Fruit fly (Drosophila melanogaster) whole organism, embryonic: Measurements from ENCODE around the gene CG12947.

Experiments
- Aef1 ChIP-seq: fragments of 200-800 bp; sonication (Bioruptor generic); IDR thresholded peaks from 3 replicates; pipeline ENCODE4 v1.3.6; 2022; ENCODE audit warnings: missing biosample characterization, missing genetic modification characterization
- BtbVII ChIP-seq: fragments of 200-800 bp; sonication (Bioruptor generic); optimal IDR thresholded peaks from 3 replicates; lab custom pipeline; 2017; ENCODE audit warnings: missing biosample characterization, mild to moderate bottlenecking, missing genetic modification characterization
- Bteb2 ChIP-seq: fragments of 200-800 bp; sonication (Bioruptor generic); optimal IDR thresholded peaks from 2 replicates; lab custom pipeline; 2016; ENCODE audit warnings: missing biosample characterization, missing genetic modification characterization
- CG10979 ChIP-seq: fragments of 200-800 bp; sonication (Bioruptor generic); optimal IDR thresholded peaks from 2 replicates; lab custom pipeline; 2018; ENCODE audit warnings: missing biosample characterization, mild to moderate bottlenecking, missing genetic modification characterization, moderate library complexity
- CG11247 ChIP-seq: fragments of 200-800 bp; sonication (Bioruptor generic); IDR thresholded peaks from 2 replicates; pipeline ENCODE4 v1.3.6; 2022; ENCODE audit warnings: missing biosample characterization, missing genetic modification characterization
- CG13123 ChIP-seq: fragments of 200-800 bp; sonication (Bioruptor generic); optimal IDR thresholded peaks from 2 replicates; lab custom pipeline; 2016; ENCODE audit warnings: missing biosample characterization, missing genetic modification characterization
- CG17328 ChIP-seq: fragments of 200-800 bp; sonication (Bioruptor generic); IDR thresholded peaks from 2 replicates; pipeline ENCODE4 v1.3.6; 2022; ENCODE audit warnings: missing biosample characterization, missing genetic modification characterization
- CG17802 ChIP-seq: fragments of 200-800 bp; sonication (Bioruptor generic); optimal IDR thresholded peaks from 2 replicates; lab custom pipeline; 2018; ENCODE audit warnings: missing biosample characterization, mild to moderate bottlenecking, missing genetic modification characterization, moderate library complexity
- CG2199 ChIP-seq: fragments of 200-800 bp; sonication (Bioruptor generic); IDR thresholded peaks from 3 replicates; pipeline ENCODE4 v1.3.6; 2022; ENCODE audit warnings: missing biosample characterization, missing genetic modification characterization
- CG31224 ChIP-seq: fragments of 200-800 bp; sonication (Bioruptor generic); IDR thresholded peaks from 2 replicates; pipeline ENCODE4 v1.3.6; 2022; ENCODE audit warnings: missing biosample characterization, missing genetic modification characterization
- CG31441 ChIP-seq: fragments of 200-800 bp; sonication (Bioruptor generic); IDR thresholded peaks from 2 replicates; pipeline ENCODE4 v1.3.6; 2022; ENCODE audit warnings: missing biosample characterization, missing genetic modification characterization
- CG4730 ChIP-seq: fragments of 200-800 bp; sonication (Bioruptor generic); IDR thresholded peaks from 2 replicates; pipeline ENCODE4 v1.3.6; 2022; ENCODE audit warnings: missing biosample characterization, missing genetic modification characterization
- CG7271 ChIP-seq: fragments of 200-800 bp; sonication (Bioruptor generic); optimal IDR thresholded peaks from 2 replicates; lab custom pipeline; 2018; ENCODE audit warnings: missing biosample characterization, mild to moderate bottlenecking, missing genetic modification characterization, moderate library complexity
- CG9727 ChIP-seq: fragments of 200-800 bp; sonication (Bioruptor generic); optimal IDR thresholded peaks from 3 replicates; lab custom pipeline; 2017; ENCODE audit warnings: missing biosample characterization, mild to moderate bottlenecking, missing genetic modification characterization
- CrebB ChIP-seq: fragments of 200-800 bp; sonication (Bioruptor generic); optimal IDR thresholded peaks from 3 replicates; lab custom pipeline; 2018; ENCODE audit warnings: missing biosample characterization, mild to moderate bottlenecking, missing genetic modification characterization
- D19A ChIP-seq: fragments of 200-800 bp; optimal IDR thresholded peaks from 3 replicates; lab custom pipeline; 2019; ENCODE audit warnings: missing biosample characterization, mild to moderate bottlenecking, missing genetic modification characterization, moderate library complexity
- Dp ChIP-seq: fragments of 200-800 bp; sonication (Bioruptor generic); optimal IDR thresholded peaks from 2 replicates; lab custom pipeline; 2018; ENCODE audit warnings: missing biosample characterization, mild to moderate bottlenecking, missing genetic modification characterization, moderate library complexity
- HLH3B ChIP-seq: fragments of 200-800 bp; sonication (Bioruptor generic); IDR thresholded peaks from 2 replicates; pipeline ENCODE4 v1.3.6; 2022; ENCODE audit warnings: missing biosample characterization, missing genetic modification characterization
- Hr78 ChIP-seq, 2 experiments: fragments of 200-800 bp in 1 of 2; fragments of >200 bp in 1 of 2; sonication (Bioruptor generic) in 1 of 2; optimal IDR thresholded peaks; 2 replicates each; lab custom pipeline; 2017 to 2019; ENCODE audit warnings: missing biosample characterization in 2 of 2, missing genetic modification characterization in 2 of 2, mild to moderate bottlenecking in 1 of 2, moderate library complexity in 1 of 2
- Med ChIP-seq: fragments of 200-800 bp; sonication (Bioruptor generic); peaks from one replicate; lab custom pipeline; 2016; ENCODE audit warnings: missing biosample characterization, missing genetic modification characterization, mild to moderate bottlenecking, inconsistent platforms, moderate library complexity
- Ptx1 ChIP-seq: fragments of 200-800 bp; sonication (Bioruptor generic); IDR thresholded peaks from 2 replicates; pipeline ENCODE4 v1.3.6; 2022; ENCODE audit warnings: missing biosample characterization, missing genetic modification characterization
- Scr ChIP-seq: fragments of 200-800 bp; sonication (Bioruptor generic); IDR thresholded peaks from 2 replicates; pipeline ENCODE4 v1.3.6; 2022; ENCODE audit warnings: missing biosample characterization, missing genetic modification characterization; ENCODE audit not compliant: partially characterized antibody
- Sry-β ChIP-seq: fragments of 200-800 bp; sonication (Bioruptor generic); optimal IDR thresholded peaks from 2 replicates; lab custom pipeline; 2018; ENCODE audit warnings: missing biosample characterization, mild to moderate bottlenecking, missing genetic modification characterization, moderate library complexity
- Usf ChIP-seq: fragments of 200-800 bp; sonication (Bioruptor generic); optimal IDR thresholded peaks from 2 replicates; lab custom pipeline; 2017; ENCODE audit warnings: missing genotype, missing biosample characterization, missing genetic modification characterization
- caup ChIP-seq: fragments of 200-800 bp; sonication (Bioruptor generic); optimal IDR thresholded peaks from 3 replicates; lab custom pipeline; 2017; ENCODE audit warnings: missing biosample characterization, mild to moderate bottlenecking, missing genetic modification characterization, moderate library complexity; ENCODE audit not compliant: severe bottlenecking
- chinmo ChIP-seq: fragments of 200-800 bp; sonication (Bioruptor generic); IDR thresholded peaks from 4 replicates; pipeline ENCODE4 v1.3.6; 2022; ENCODE audit warnings: missing biosample characterization, missing genetic modification characterization; ENCODE audit not compliant: partially characterized antibody
- dati ChIP-seq: fragments of 200-800 bp; sonication (Bioruptor generic); IDR thresholded peaks from 2 replicates; pipeline ENCODE4 v1.3.6; 2022; ENCODE audit warnings: missing biosample characterization, missing genetic modification characterization
- dmrt11E ChIP-seq: fragments of 200-800 bp; sonication (Bioruptor generic); optimal IDR thresholded peaks from 3 replicates; lab custom pipeline; 2018; ENCODE audit warnings: missing biosample characterization, mild to moderate bottlenecking, missing genetic modification characterization, moderate library complexity
- eve ChIP-seq, 2 experiments: fragments of >200 bp; optimal IDR thresholded peaks; 2 replicates each; lab custom pipeline; 2017; ENCODE audit warnings: missing biosample characterization in 2 of 2, missing genetic modification characterization in 2 of 2
- ewg ChIP-seq: fragments of 200-800 bp; sonication (Bioruptor generic); optimal IDR thresholded peaks from 3 replicates; lab custom pipeline; 2017; ENCODE audit warnings: mild to moderate bottlenecking, missing biosample characterization, missing genetic modification reagents, missing genetic modification characterization
- fd3F ChIP-seq: fragments of 200-800 bp; sonication (Bioruptor generic); optimal IDR thresholded peaks from 2 replicates; lab custom pipeline; 2018; ENCODE audit warnings: missing biosample characterization, mild to moderate bottlenecking, missing genetic modification characterization, moderate library complexity
- grn ChIP-seq: fragments of 200-800 bp; sonication (Bioruptor generic); optimal IDR thresholded peaks from 3 replicates; lab custom pipeline; 2017; ENCODE audit warnings: missing biosample characterization, missing genetic modification characterization
- gt ChIP-seq: fragments of 200-800 bp; sonication (Bioruptor generic); IDR thresholded peaks from 2 replicates; pipeline ENCODE4 v1.3.6; 2022; ENCODE audit warnings: missing biosample characterization, missing genetic modification characterization
- hbn ChIP-seq: fragments of 200-800 bp; sonication (Bioruptor generic); IDR thresholded peaks from 2 replicates; pipeline ENCODE4 v1.3.6; 2022; ENCODE audit warnings: missing biosample characterization, missing genetic modification characterization; ENCODE audit not compliant: partially characterized antibody
- kni ChIP-seq: fragments of 200-800 bp; sonication (Bioruptor generic); optimal IDR thresholded peaks from 3 replicates; lab custom pipeline; 2017; ENCODE audit warnings: mild to moderate bottlenecking, missing biosample characterization, missing genetic modification reagents, missing genetic modification characterization
- luna ChIP-seq: fragments of 200-800 bp; sonication (Bioruptor generic); optimal IDR thresholded peaks from 2 replicates; lab custom pipeline; 2016; ENCODE audit warnings: missing biosample characterization, missing genetic modification characterization
- mld ChIP-seq: fragments of 200-800 bp; sonication (Bioruptor generic); IDR thresholded peaks from 3 replicates; pipeline ENCODE4 v1.3.6; 2022; ENCODE audit warnings: missing biosample characterization, missing genetic modification characterization; ENCODE audit not compliant: partially characterized antibody
- nerfin-1 ChIP-seq: fragments of 200-800 bp; sonication (Bioruptor generic); optimal IDR thresholded peaks from 3 replicates; lab custom pipeline; 2019; ENCODE audit warnings: missing biosample characterization, mild to moderate bottlenecking, missing genetic modification characterization, moderate library complexity
- pb ChIP-seq: fragments of 200-800 bp; sonication (Bioruptor generic); optimal IDR thresholded peaks from 3 replicates; lab custom pipeline; 2016; ENCODE audit warnings: missing biosample characterization, missing genetic modification characterization
- repo ChIP-seq: fragments of 200-800 bp; sonication (Bioruptor generic); optimal IDR thresholded peaks from 2 replicates; lab custom pipeline; 2016; ENCODE audit warnings: missing biosample characterization, missing genetic modification characterization
- sens ChIP-seq: fragments of 200-800 bp; sonication (Bioruptor generic); peaks from one replicate; lab custom pipeline; 2016; ENCODE audit warnings: missing biosample characterization, missing genetic modification characterization
- shn ChIP-seq: fragments of 200-800 bp; sonication (Bioruptor generic); optimal IDR thresholded peaks from 3 replicates; lab custom pipeline; 2016; ENCODE audit warnings: missing biosample characterization, missing genetic modification characterization
- sima ChIP-seq: fragments of 200-800 bp; sonication (Bioruptor generic); optimal IDR thresholded peaks from 2 replicates; lab custom pipeline; 2016; ENCODE audit warnings: missing biosample characterization, missing genetic modification characterization
- sna ChIP-seq: fragments of 200-800 bp; sonication (Bioruptor generic); IDR thresholded peaks from 2 replicates; pipeline ENCODE4 v1.3.6; 2022; ENCODE audit warnings: missing biosample characterization, missing genetic modification characterization; ENCODE audit not compliant: partially characterized antibody
- tin ChIP-seq: fragments of 200-800 bp; sonication (Bioruptor generic); optimal IDR thresholded peaks from 3 replicates; lab custom pipeline; 2016; ENCODE audit warnings: missing biosample characterization, missing genetic modification characterization
- twi ChIP-seq: fragments of 200-800 bp; optimal IDR thresholded peaks from 2 replicates; lab custom pipeline; 2019; ENCODE audit warnings: missing biosample characterization, mild to moderate bottlenecking, missing genetic modification characterization, moderate library complexity
- tx ChIP-seq: fragments of 200-800 bp; sonication (Bioruptor generic); optimal IDR thresholded peaks from 2 replicates; lab custom pipeline; 2016; ENCODE audit warnings: missing biosample characterization, missing genetic modification characterization
- yki ChIP-seq: fragments of >200 bp; optimal IDR thresholded peaks from 3 replicates; lab custom pipeline; 2018

The CG12947 gene

DNA sequence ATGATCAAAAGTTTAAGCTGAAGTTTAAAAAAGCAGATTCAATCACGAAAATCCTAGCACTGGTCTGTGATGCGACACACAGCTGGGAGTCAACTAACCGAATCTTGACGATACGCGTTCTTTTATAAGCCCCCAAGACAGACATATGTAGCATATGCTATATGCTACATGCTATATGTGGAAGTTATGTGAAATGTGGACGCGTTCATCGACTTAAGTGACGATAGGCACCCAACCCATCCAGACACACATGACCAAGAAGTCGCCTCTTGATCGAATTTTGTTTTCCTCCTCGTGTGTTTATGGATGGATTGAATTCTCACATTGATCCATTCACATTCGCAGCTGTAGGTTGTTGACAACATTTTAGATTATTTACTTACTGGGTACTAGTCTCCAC, 46.7 kb upstream of the CG12947 start, which contains the start of gene alphaTub85E:
Gene alphaTub85E (minus strand): TSS at position 101 of the 400 bp plus-strand sequence.
- TF ChIP-seq CG17328 (GFP tag; lab: Robert Waterston, UW) = no peak
- TF ChIP-seq BtbVII (GFP tag; lab: Kevin White, UChicago) = no peak
- no peak for TF ChIP-seq caup (GFP tag; lab: Kevin White, UChicago)
- no peak for TF ChIP-seq CG31441 (GFP tag; lab: Robert Waterston, UW)
- no peak for TF ChIP-seq CG7271 (tag; lab: Kevin White, UChicago)
- TF ChIP-seq CG9727 = no peak
- TF ChIP-seq Bteb2 = no peak
- no peak for TF ChIP-seq gt (GFP tag; lab: Robert Waterston, UW)
- TF ChIP-seq yki (lab: Kevin White, UChicago) = no peak
- TF ChIP-seq Hr78 (GFP tag; optimal IDR thresholded peaks at IDR 0.05; lab: Kevin White, UChicago) = no peak
- no peak for TF ChIP-seq tin
- TF ChIP-seq CG17802 (tag; lab: Kevin White, UChicago) = no peak
- TF ChIP-seq CG2199 (GFP tag; lab: Robert Waterston, UW) = 0 out of 3 replicates have a peak, but pooled peaks have one; percentile 45
- no peak for TF ChIP-seq Dp (GFP tag; lab: Kevin White, UChicago)
- no peak for TF ChIP-seq grn (GFP tag; lab: Kevin White, UChicago)
- no peak for TF ChIP-seq shn
- no peak for TF ChIP-seq kni (GFP tag; lab: Kevin White, UChicago)
- no peak for TF ChIP-seq CG4730 (GFP tag; lab: Robert Waterston, UW)
- TF ChIP-seq Med = peak; percentile 50
- peak; percentile 20 for TF ChIP-seq twi (tag; lab: Kevin White, UChicago)
- TF ChIP-seq CG11247 (GFP tag; lab: Robert Waterston, UW) = no peak
- TF ChIP-seq sima (GFP tag; lab: Kevin White, UChicago) = no peak
- TF ChIP-seq fd3F = no peak
- TF ChIP-seq CG31224 = no peak
- TF ChIP-seq Aef1 (GFP tag; lab: Robert Waterston, UW) = no peak
- no peak for TF ChIP-seq hbn (GFP tag; lab: Robert Waterston, UW)
- no peak for TF ChIP-seq dmrt11E (tag; lab: Kevin White, UChicago)

- TF ChIP-seq repo (GFP tag; lab: Kevin White, UChicago) (no peak), sens (GFP tag; lab: Kevin White, UChicago) (peak; percentile 26), Med (peak; percentile 58), CG31441 (GFP tag; lab: Robert Waterston, UW) (no peak), pb (GFP tag; lab: Kevin White, UChicago) (no peak), dati (GFP tag; lab: Robert Waterston, UW) (no peak), CG17802 (tag; lab: Kevin White, UChicago) (no peak), eve (GFP tag; optimal IDR thresholded peaks at IDR 0.05; lab: Kevin White, UChicago) (no peak), Sry-β (GFP tag; lab: Kevin White, UChicago) (no peak), CrebB (no peak), luna (no peak), D19A (no peak)
- TF ChIP-seq, all 482 proteins: peak for 2
Observed at dm6 chr3R:9735151-9735550, 44.7 kb upstream of the CG12947 start.

- TF ChIP-seq Ptx1 (GFP tag; lab: Robert Waterston, UW) (no peak), Hr78 (GFP tag; optimal IDR thresholded peaks at IDR 0.05; lab: Kevin White, UChicago) (peak in 1 of 2 experiments; percentile 29), CG10979 (tag; lab: Kevin White, UChicago) (no peak), HLH3B (GFP tag; lab: Robert Waterston, UW) (0 out of 2 replicates have a peak, but pooled peaks have one; percentile 28), Usf (GFP tag; lab: Kevin White, UChicago) (no peak), mld (0 out of 3 replicates have a peak, but pooled peaks have one; percentile 4), tx (GFP tag; lab: Kevin White, UChicago) (no peak), CG13123 (no peak), nerfin-1 (tag; lab: Kevin White, UChicago) (peak; percentile 96), sna (GFP tag; lab: Robert Waterston, UW) (0 out of 2 replicates have a peak, but pooled peaks have one; percentile 13), chinmo (GFP tag; lab: Robert Waterston, UW) (0 out of 4 replicates have a peak, but pooled peaks have one; percentile 45), ewg (GFP tag; lab: Kevin White, UChicago) (peak; percentile 82), Scr (GFP tag; lab: Robert Waterston, UW) (no peak)
Observed at dm6 chr3R:9739793-9740192, 40.1 kb upstream of the CG12947 start, which contains the start of gene side-VII. TSS of gene side-VII (minus strand) at chr3R:9739979.
